Fruit fly (Drosophila melanogaster) whole organism, embryonic: ENCODE measurements around the gene Gr97a.

ENCODE experiments used
- CG10147 ChIP-seq: fragments of 200-800 bp; sonication (Bioruptor generic); optimal IDR thresholded peaks from 2 replicates; lab custom pipeline; 2019; ENCODE audit warnings: missing biosample characterization, mild to moderate bottlenecking, missing genetic modification characterization, moderate library complexity
- CG1024 ChIP-seq: fragments of 200-800 bp; sonication (Bioruptor generic); IDR thresholded peaks from 2 replicates; pipeline ENCODE4 v1.3.6; 2022; ENCODE audit warnings: missing biosample characterization, missing genetic modification characterization
- CG10274 ChIP-seq: fragments of 200-800 bp; sonication (Bioruptor generic); optimal IDR thresholded peaks from 3 replicates; lab custom pipeline; 2017; ENCODE audit warnings: missing biosample characterization, mild to moderate bottlenecking, missing genetic modification characterization
- CG10431 ChIP-seq: fragments of 200-800 bp; sonication (Bioruptor generic); optimal IDR thresholded peaks from 3 replicates; lab custom pipeline; 2018; ENCODE audit warnings: missing biosample characterization, mild to moderate bottlenecking, missing genetic modification characterization
- CG11504 ChIP-seq: fragments of 200-800 bp; sonication (Bioruptor generic); optimal IDR thresholded peaks from 3 replicates; lab custom pipeline; 2019; ENCODE audit warnings: missing biosample characterization, mild to moderate bottlenecking, missing genetic modification characterization, moderate library complexity
- CG12769 ChIP-seq: fragments of 200-800 bp; sonication (Bioruptor generic); optimal IDR thresholded peaks from 2 replicates; lab custom pipeline; 2019; ENCODE audit warnings: missing biosample characterization, mild to moderate bottlenecking, missing genetic modification characterization, moderate library complexity
- CG12942 ChIP-seq: fragments of 200-800 bp; sonication (Bioruptor generic); optimal IDR thresholded peaks from 3 replicates; lab custom pipeline; 2016; ENCODE audit warnings: missing biosample characterization, missing genetic modification characterization
- CG17361 ChIP-seq: fragments of 200-800 bp; sonication (Bioruptor generic); IDR thresholded peaks from 3 replicates; pipeline ENCODE4 v1.3.6; 2022; ENCODE audit warnings: missing biosample characterization, missing genetic modification characterization
- CG17802 ChIP-seq: fragments of 200-800 bp; sonication (Bioruptor generic); optimal IDR thresholded peaks from 2 replicates; lab custom pipeline; 2018; ENCODE audit warnings: missing biosample characterization, mild to moderate bottlenecking, missing genetic modification characterization, moderate library complexity
- CG30403 ChIP-seq: fragments of 200-800 bp; sonication (Bioruptor generic); optimal IDR thresholded peaks from 3 replicates; lab custom pipeline; 2016; ENCODE audit warnings: missing biosample characterization, missing genetic modification characterization
- CG33557 ChIP-seq: fragments of 200-800 bp; sonication (Bioruptor generic); optimal IDR thresholded peaks from 2 replicates; lab custom pipeline; 2019; ENCODE audit warnings: missing biosample characterization, mild to moderate bottlenecking, missing genetic modification characterization, moderate library complexity
- CG34224 ChIP-seq: fragments of 200-800 bp; sonication (Bioruptor generic); IDR thresholded peaks from 3 replicates; pipeline ENCODE4 v1.3.6; 2022; ENCODE audit warnings: missing biosample characterization, missing genetic modification characterization; ENCODE audit not compliant: partially characterized antibody
- CG3726 ChIP-seq: fragments of 200-800 bp; sonication (Bioruptor generic); IDR thresholded peaks from 3 replicates; pipeline ENCODE4, ENCODE4 v1.3.6; 2022; ENCODE audit warnings: missing biosample characterization, missing genetic modification characterization
- CG42726 ChIP-seq: fragments of 200-800 bp; sonication (Bioruptor generic); IDR thresholded peaks from 2 replicates; pipeline ENCODE4 v1.3.6; 2022; ENCODE audit warnings: missing biosample characterization, missing genetic modification characterization; ENCODE audit not compliant: partially characterized antibody
- CG4820 ChIP-seq: fragments of 200-800 bp; sonication (Bioruptor generic); optimal IDR thresholded peaks from 3 replicates; lab custom pipeline; 2016; ENCODE audit warnings: missing biosample characterization, missing genetic modification characterization
- CG6765 ChIP-seq: fragments of 200-800 bp; sonication (Bioruptor generic); optimal IDR thresholded peaks from 3 replicates; lab custom pipeline; 2017; ENCODE audit warnings: missing biosample characterization, mild to moderate bottlenecking, missing genetic modification characterization
- CG7839 ChIP-seq: fragments of 200-800 bp; sonication (Bioruptor generic); optimal IDR thresholded peaks from 3 replicates; lab custom pipeline; 2018; ENCODE audit warnings: missing biosample characterization, mild to moderate bottlenecking, missing genetic modification characterization, moderate library complexity
- CG8089 ChIP-seq: fragments of 200-800 bp; sonication (Bioruptor generic); optimal IDR thresholded peaks from 3 replicates; lab custom pipeline; 2016; ENCODE audit warnings: missing biosample characterization, missing genetic modification characterization
- CG8765 ChIP-seq: fragments of 200-800 bp; sonication (Bioruptor generic); IDR thresholded peaks from 2 replicates; pipeline ENCODE4 v1.3.6; 2022; ENCODE audit warnings: missing biosample characterization, missing genetic modification characterization
- CG9876 ChIP-seq: fragments of 200-800 bp; sonication (Bioruptor generic); optimal IDR thresholded peaks from 2 replicates; lab custom pipeline; 2016; ENCODE audit warnings: missing biosample characterization, missing genetic modification characterization
- Camta ChIP-seq: fragments of 200-800 bp; sonication (Bioruptor generic); optimal IDR thresholded peaks from 2 replicates; lab custom pipeline; 2016; ENCODE audit warnings: missing biosample characterization, missing genetic modification characterization
- Drgx ChIP-seq: fragments of 200-800 bp; sonication (Bioruptor generic); IDR thresholded peaks from 2 replicates; pipeline ENCODE4 v1.3.6; 2022; ENCODE audit warnings: missing biosample characterization, missing genetic modification characterization
- Elba2 ChIP-seq: fragments of 200-800 bp; sonication (Bioruptor generic); optimal IDR thresholded peaks from 3 replicates; lab custom pipeline; 2016; ENCODE audit warnings: missing biosample characterization, missing genetic modification characterization
- Fer1 ChIP-seq: fragments of 200-800 bp; sonication (Bioruptor generic); optimal IDR thresholded peaks from 2 replicates; lab custom pipeline; 2017; ENCODE audit warnings: missing biosample characterization, mild to moderate bottlenecking, missing genetic modification characterization
- GATAe ChIP-seq: fragments of 200-800 bp; sonication (Bioruptor generic); conservative IDR thresholded peaks from 2 replicates; pipeline ENCODE4 v1.3.6; 2022; ENCODE audit warnings: missing biosample characterization, missing genetic modification characterization
- Gug ChIP-seq: fragments of 200-800 bp; sonication (Bioruptor generic); IDR thresholded peaks from 4 replicates; pipeline ENCODE4 v1.3.6; 2022; ENCODE audit warnings: missing biosample characterization, missing genetic modification characterization
- Six4 ChIP-seq: fragments of 200-800 bp; sonication (Bioruptor generic); optimal IDR thresholded peaks from 2 replicates; lab custom pipeline; 2016; ENCODE audit warnings: missing biosample characterization, missing genetic modification characterization
- Ssrp ChIP-seq: fragments of 200-800 bp; sonication (Bioruptor generic); optimal IDR thresholded peaks from 2 replicates; lab custom pipeline; 2018; ENCODE audit warnings: missing biosample characterization, mild to moderate bottlenecking, missing genetic modification characterization, moderate library complexity
- cad ChIP-seq: fragments of >200 bp; optimal IDR thresholded peaks from 2 replicates; lab custom pipeline; 2017; ENCODE audit warnings: missing biosample characterization, missing genetic modification characterization
- cas ChIP-seq: fragments of 200-800 bp; sonication (Bioruptor generic); IDR thresholded peaks from 2 replicates; pipeline ENCODE4 v1.3.6; 2022; ENCODE audit warnings: missing biosample characterization, missing genetic modification characterization
- chm ChIP-seq: fragments of 200-800 bp; sonication (Bioruptor generic); IDR thresholded peaks from 2 replicates; pipeline ENCODE4 v1.3.6; 2022; ENCODE audit warnings: missing biosample characterization, missing genetic modification characterization
- dm ChIP-seq: fragments of 200-800 bp; sonication (Bioruptor generic); optimal IDR thresholded peaks from 3 replicates; lab custom pipeline; 2016; ENCODE audit warnings: missing biosample characterization, missing genetic modification characterization
- dmrt99B ChIP-seq: fragments of 200-800 bp; sonication (Bioruptor generic); optimal IDR thresholded peaks from 2 replicates; lab custom pipeline; 2018; ENCODE audit warnings: missing biosample characterization, mild to moderate bottlenecking, missing genetic modification characterization, moderate library complexity
- fd3F ChIP-seq: fragments of 200-800 bp; sonication (Bioruptor generic); optimal IDR thresholded peaks from 2 replicates; lab custom pipeline; 2018; ENCODE audit warnings: missing biosample characterization, mild to moderate bottlenecking, missing genetic modification characterization, moderate library complexity
- fru ChIP-seq: fragments of >200 bp; optimal IDR thresholded peaks from 2 replicates; lab custom pipeline; 2017
- gfzf ChIP-seq: fragments of 200-800 bp; sonication (Bioruptor generic); optimal IDR thresholded peaks from 2 replicates; lab custom pipeline; 2016; ENCODE audit warnings: missing biosample characterization, mild to moderate bottlenecking, missing genetic modification characterization, moderate library complexity
- gsb ChIP-seq: fragments of 200-800 bp; sonication (Bioruptor generic); IDR thresholded peaks from 2 replicates; pipeline ENCODE4 v1.3.6; 2022; ENCODE audit warnings: missing biosample characterization, missing genetic modification characterization
- h ChIP-seq: fragments of >200 bp; optimal IDR thresholded peaks from 2 replicates; lab custom pipeline; 2017
- hth ChIP-seq: fragments of >200 bp; optimal IDR thresholded peaks from 2 replicates; lab custom pipeline; 2017; ENCODE audit warnings: inconsistent platforms
- jigr1 ChIP-seq: fragments of 200-800 bp; sonication (Bioruptor generic); IDR thresholded peaks from 3 replicates; pipeline ENCODE4 v1.3.6; 2022; ENCODE audit warnings: missing biosample characterization, missing genetic modification characterization
- kni ChIP-seq: fragments of 200-800 bp; sonication (Bioruptor generic); optimal IDR thresholded peaks from 3 replicates; lab custom pipeline; 2017; ENCODE audit warnings: mild to moderate bottlenecking, missing biosample characterization, missing genetic modification reagents, missing genetic modification characterization
- odd ChIP-seq: fragments of 200-800 bp; sonication (Bioruptor generic); optimal IDR thresholded peaks from 2 replicates; lab custom pipeline; 2017; ENCODE audit warnings: missing biosample characterization, mild to moderate bottlenecking, missing genetic modification characterization
- pb ChIP-seq: fragments of 200-800 bp; sonication (Bioruptor generic); optimal IDR thresholded peaks from 3 replicates; lab custom pipeline; 2016; ENCODE audit warnings: missing biosample characterization, missing genetic modification characterization
- phol ChIP-seq: fragments of 200-800 bp; sonication (Bioruptor generic); optimal IDR thresholded peaks from 3 replicates; lab custom pipeline; 2018; ENCODE audit warnings: missing biosample characterization, mild to moderate bottlenecking, missing genetic modification characterization, moderate library complexity
- sd ChIP-seq: fragments of 200-800 bp; sonication (Bioruptor generic); optimal IDR thresholded peaks from 3 replicates; lab custom pipeline; 2018; ENCODE audit warnings: missing biosample characterization, mild to moderate bottlenecking, missing genetic modification characterization, moderate library complexity
- shn ChIP-seq: fragments of 200-800 bp; sonication (Bioruptor generic); optimal IDR thresholded peaks from 3 replicates; lab custom pipeline; 2016; ENCODE audit warnings: missing biosample characterization, missing genetic modification characterization
- tgo ChIP-seq: fragments of 200-800 bp; sonication (Bioruptor generic); IDR thresholded peaks from 3 replicates; pipeline ENCODE4 v1.3.6; 2022; ENCODE audit warnings: missing biosample characterization, missing genetic modification characterization
- tin ChIP-seq: fragments of 200-800 bp; sonication (Bioruptor generic); optimal IDR thresholded peaks from 3 replicates; lab custom pipeline; 2016; ENCODE audit warnings: missing biosample characterization, missing genetic modification characterization
- unc-4 ChIP-seq: fragments of 200-800 bp; sonication (Bioruptor generic); IDR thresholded peaks from 2 replicates; pipeline ENCODE4 v1.3.6; 2022; ENCODE audit warnings: missing biosample characterization, missing genetic modification characterization; ENCODE audit not compliant: partially characterized antibody
- vfl ChIP-seq: fragments of 200-800 bp; sonication (Bioruptor generic); optimal IDR thresholded peaks from 2 replicates; lab custom pipeline; 2016; ENCODE audit warnings: missing biosample characterization, missing genetic modification characterization
- wdn ChIP-seq: fragments of 200-800 bp; sonication (Bioruptor generic); IDR thresholded peaks from 2 replicates; pipeline ENCODE4 v1.3.6; 2022; ENCODE audit warnings: missing biosample characterization, missing genetic modification characterization
- wek ChIP-seq: fragments of 200-800 bp; sonication (Bioruptor generic); optimal IDR thresholded peaks from 3 replicates; lab custom pipeline; 2018; ENCODE audit warnings: missing biosample characterization, mild to moderate bottlenecking, missing genetic modification characterization, moderate library complexity
- wor ChIP-seq: fragments of 200-800 bp; sonication (Bioruptor generic); IDR thresholded peaks from 2 replicates; pipeline ENCODE4 v1.3.6; 2022; ENCODE audit warnings: missing biosample characterization, missing genetic modification characterization

Gene Gr97a

dm6 chr3R:26963747-26964174, 2.5 kb downstream of the Gr97a start (continued):
- TF ChIP-seq Ssrp (tag; lab: Kevin White, UChicago) = no peak
- peak; percentile 81 for TF ChIP-seq phol (tag; lab: Kevin White, UChicago)
- TF ChIP-seq CG12942 (GFP tag; lab: Kevin White, UChicago) = no peak
- no peak for TF ChIP-seq pb (GFP tag; lab: Kevin White, UChicago)
- no peak for TF ChIP-seq CG3726 (GFP tag; lab: Robert Waterston, UW)
- TF ChIP-seq CG17361 = peak; percentile 84
- TF ChIP-seq h (lab: Kevin White, UChicago) = no peak
- no peak for TF ChIP-seq jigr1
- TF ChIP-seq CG8089 = no peak
- no peak for TF ChIP-seq wek (GFP tag; lab: Kevin White, UChicago)
- TF ChIP-seq cad (GFP tag; lab: Kevin White, UChicago) = no peak
- TF ChIP-seq dm = no peak
- peak; percentile 47 for TF ChIP-seq CG17802 (tag; lab: Kevin White, UChicago)
- TF ChIP-seq shn (GFP tag; lab: Kevin White, UChicago) = no peak
- peak; percentile 22 for TF ChIP-seq fd3F (GFP tag; lab: Kevin White, UChicago)
- no peak for TF ChIP-seq vfl (GFP tag; lab: Kevin White, UChicago)
- peak; percentile 56 for TF ChIP-seq Camta (GFP tag; lab: Kevin White, UChicago)
- peak; percentile 70 for TF ChIP-seq Six4 (GFP tag; lab: Kevin White, UChicago)
- TF ChIP-seq CG34224 (GFP tag; lab: Robert Waterston, UW) = no peak
- no peak for TF ChIP-seq wor (GFP tag; lab: Robert Waterston, UW)
- peak; percentile 71; the same call in 1 of the 2 replicates for TF ChIP-seq Drgx
- no peak for TF ChIP-seq hth
- TF ChIP-seq Fer1 (GFP tag; lab: Kevin White, UChicago) = peak; percentile 81
- peak; percentile 62 for TF ChIP-seq CG30403 (GFP tag; lab: Kevin White, UChicago)
- TF ChIP-seq CG7839 (tag; lab: Kevin White, UChicago) = peak; percentile 81
- TF ChIP-seq CG1024 (GFP tag; lab: Robert Waterston, UW) = no peak
- TF ChIP-seq CG10431 (GFP tag; lab: Kevin White, UChicago) = no peak
- no peak for TF ChIP-seq cas
- TF ChIP-seq chm (GFP tag; lab: Robert Waterston, UW) = no peak
- TF ChIP-seq dmrt99B (tag; lab: Kevin White, UChicago) = peak; percentile 76
- no peak for TF ChIP-seq gfzf (GFP tag; lab: Kevin White, UChicago)
- no peak for TF ChIP-seq Elba2 (GFP tag; lab: Kevin White, UChicago)
- no peak for TF ChIP-seq odd (GFP tag; lab: Kevin White, UChicago)
- peak; percentile 11 for TF ChIP-seq CG6765 (GFP tag; lab: Kevin White, UChicago)
- TF ChIP-seq CG10274 (GFP tag; lab: Kevin White, UChicago) = peak; percentile 5
- peak; percentile 85 for TF ChIP-seq tin (GFP tag; lab: Kevin White, UChicago)
- TF ChIP-seq CG10147 (GFP tag; lab: Kevin White, UChicago) = peak; percentile 67
- TF ChIP-seq kni = no peak
- TF ChIP-seq CG42726 (GFP tag; lab: Robert Waterston, UW) = no peak
- no peak for TF ChIP-seq gsb
- TF ChIP-seq CG11504 = peak; percentile 86
- TF ChIP-seq fru = no peak
- TF ChIP-seq sd = no peak
- TF ChIP-seq unc-4 (GFP tag; lab: Robert Waterston, UW) = no peak
- 0 out of 4 replicates have a peak, but pooled peaks have one; percentile 41 for TF ChIP-seq Gug (GFP tag; lab: Robert Waterston, UW)
- TF ChIP-seq CG9876 (GFP tag; lab: Kevin White, UChicago) = peak; percentile 61
- TF ChIP-seq wdn (GFP tag; lab: Robert Waterston, UW) = 0 out of 2 replicates have a peak, but pooled peaks have one; percentile 31
- TF ChIP-seq CG4820 = peak; percentile 79
- TF ChIP-seq CG33557 (GFP tag; lab: Kevin White, UChicago) = no peak
- peak; percentile 66 for TF ChIP-seq CG12769 (tag; lab: Kevin White, UChicago)
- TF ChIP-seq GATAe (GFP tag; lab: Robert Waterston, UW) = no peak
- peak; percentile 50; the same call in 1 of the 3 replicates for TF ChIP-seq tgo
- TF ChIP-seq CG8765 (GFP tag; lab: Robert Waterston, UW) = no peak
